Fruit fly (Drosophila melanogaster) S2 (cell line): ENCODE results near the gene CG1103.

Source experiments
- CG8478 ChIP-seq: fragments of >200 bp; optimal IDR thresholded peaks from 2 replicates; lab custom pipeline; 2018
- CTCF ChIP-seq, 2 experiments: fragments of >200 bp; optimal IDR thresholded peaks; 2 replicates each; lab custom pipeline; 2018

- no peak for TF ChIP-seq CG8478
- TF ChIP-seq CTCF (optimal IDR thresholded peaks at IDR 0.05; lab: Kevin White, UChicago), result no peak
These were observed 18.6 kb upstream of the CG1103 start, which contains the start of gene Syt14 for dm6 chr3R:4318999-4319398.
